Worm (Caenorhabditis elegans) whole organism, L2 larva: ENCODE results near the gene cln-3.1.
A peak's percentile ranks its signal among the peaks of the same experiment; 100 is the strongest.

ENCODE experiments used
- alr-1 ChIP-seq: fragments of 150-350 bp; optimal IDR thresholded peaks from 2 replicates; lab custom pipeline; 2014; ENCODE audit warnings: missing biosample characterization, missing genetic modification characterization
- blmp-1 ChIP-seq: sonication (generic microtip); optimal IDR thresholded peaks from 2 replicates; lab custom pipeline; 2017; ENCODE audit warnings: missing genetic modification characterization, mild to moderate bottlenecking, missing compliant biosample characterization, antibody characterized with exemption, moderate library complexity; ENCODE audit not compliant: insufficient read depth
- lin-13 ChIP-seq: fragments of 150-350 bp; optimal IDR thresholded peaks from 2 replicates; lab custom pipeline; 2014; ENCODE audit warnings: missing biosample characterization, missing genetic modification reagents, missing genetic modification characterization
- lsy-2 ChIP-seq, 2 experiments: fragments of 150-350 bp in 1 of 2; sonication (generic microtip) in 1 of 2; optimal IDR thresholded peaks; 2 replicates each; lab custom pipeline; 2014 to 2017; ENCODE audit warnings: missing biosample characterization in 2 of 2, missing genetic modification characterization in 2 of 2
- nhr-10 ChIP-seq: sonication (generic microtip); optimal IDR thresholded peaks from 2 replicates; lab custom pipeline; 2017; ENCODE audit warnings: missing biosample characterization, missing genetic modification characterization
- nhr-11 ChIP-seq: fragments of 150-350 bp; optimal IDR thresholded peaks from 2 replicates; lab custom pipeline; 2014; ENCODE audit warnings: missing biosample characterization, missing genetic modification characterization
- nhr-21 ChIP-seq: fragments of 150-350 bp; optimal IDR thresholded peaks from 2 replicates; lab custom pipeline; 2014; ENCODE audit warnings: missing biosample characterization, missing genetic modification characterization
- nhr-237 ChIP-seq: fragments of 150-350 bp; optimal IDR thresholded peaks from 2 replicates; lab custom pipeline; 2014; ENCODE audit warnings: missing biosample characterization, missing genetic modification characterization
- nhr-25 ChIP-seq: fragments of 150-350 bp; sonication (generic microtip); optimal IDR thresholded peaks from 3 replicates; lab custom pipeline; 2014; ENCODE audit warnings: missing biosample characterization, missing genetic modification characterization
- nhr-77 ChIP-seq: fragments of 150-350 bp; optimal IDR thresholded peaks from 2 replicates; lab custom pipeline; 2014; ENCODE audit warnings: missing biosample characterization, missing genetic modification characterization
- unc-62 ChIP-seq: fragments of 150-350 bp; optimal IDR thresholded peaks from 2 replicates; lab custom pipeline; 2014; ENCODE audit warnings: missing biosample characterization, missing genetic modification reagents, missing genetic modification characterization

- TF ChIP-seq alr-1 (tag; lab: Kevin White, UChicago): no peak
- TF ChIP-seq blmp-1: no peak
- no peak for TF ChIP-seq unc-62 (GFP tag; lab: Kevin White, UChicago)
- no peak for TF ChIP-seq nhr-11
- TF ChIP-seq nhr-10 (tag; lab: Kevin White, UChicago): no peak
- no peak for TF ChIP-seq lin-13
- TF ChIP-seq nhr-77: no peak
- TF ChIP-seq nhr-21: no peak
- no peak for TF ChIP-seq lsy-2 (tag; optimal IDR thresholded peaks at IDR 0.05; lab: Kevin White, UChicago)
- no peak for TF ChIP-seq nhr-237 (tag; lab: Kevin White, UChicago)
- peak; percentile 9 for TF ChIP-seq nhr-25
These were observed 47.5 kb upstream of the cln-3.1 start for ce11 chrV:11312904-11313303.
